Fruit fly (Drosophila melanogaster): ENCODE measurements around the gene Dd.

Dd gene

DNA sequence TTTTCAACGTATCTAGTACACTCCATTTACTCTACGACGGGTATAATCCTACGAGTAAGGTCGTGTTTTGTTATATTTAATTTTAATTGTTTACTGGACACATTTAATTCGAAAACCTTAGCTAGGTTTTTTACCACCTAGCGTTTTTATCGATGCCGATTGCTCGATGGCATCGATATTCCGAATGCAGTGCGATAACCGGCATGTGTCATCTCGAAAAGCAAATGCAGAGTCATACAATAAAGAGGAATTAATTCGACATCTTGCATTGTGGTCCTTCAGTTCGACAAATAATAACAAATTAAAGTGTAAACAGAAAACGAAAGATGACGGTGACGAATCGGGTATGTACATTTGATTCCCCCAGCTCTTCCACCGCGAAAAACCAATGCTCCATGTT, 8.0 kb downstream of the Dd start, which contains the start of gene Rpt6:
Gene Rpt6 (plus strand): TSS at position 201 of the 400 bp plus-strand sequence.
- TF ChIP-seq pan (optimal IDR thresholded peaks at IDR 0.05) (no peak), Dll (optimal IDR thresholded peaks at IDR 0.05) (no peak), CG8478 (optimal IDR thresholded peaks at IDR 0.05) (no peak), EcR (GFP tag; optimal IDR thresholded peaks at IDR 0.05) (no peak), usp (GFP tag; optimal IDR thresholded peaks at IDR 0.05) (no peak), psq (optimal IDR thresholded peaks at IDR 0.05) (no peak)

DNA sequence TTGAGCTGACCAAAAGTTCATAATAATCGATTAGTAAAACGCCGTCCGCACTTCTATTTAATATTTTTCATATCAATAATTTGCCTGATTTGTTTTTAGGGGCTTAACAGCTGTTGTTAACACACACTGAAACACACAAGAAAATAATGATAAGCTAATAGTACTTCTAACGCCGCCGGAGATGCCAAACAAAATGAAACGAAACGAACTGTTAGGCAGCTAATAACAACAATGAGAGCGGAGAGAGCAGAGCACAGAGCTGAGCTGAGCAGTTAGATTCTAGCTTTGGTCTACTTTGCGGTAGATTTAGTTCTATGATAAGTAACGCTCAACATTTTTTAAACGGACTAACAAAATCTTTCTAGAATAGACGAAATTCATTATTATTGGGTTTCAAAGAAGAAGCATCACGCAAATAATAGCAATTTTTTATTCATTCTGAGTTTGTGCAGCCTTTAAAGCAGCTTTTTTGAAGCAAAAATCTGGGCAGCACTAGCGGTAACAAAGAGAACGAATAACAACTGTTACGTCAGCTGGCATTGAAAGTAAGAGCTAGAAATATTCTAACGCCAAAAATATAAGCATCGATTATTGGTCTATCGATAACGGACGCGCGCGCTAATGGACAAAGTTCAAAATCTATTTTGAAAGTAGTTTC, 17.2 kb downstream of the Dd start, which contains the start of gene Abca3:
Gene Abca3 (minus strand): TSS at position 181 of the 658 bp plus-strand sequence.
- TF ChIP-seq EcR (GFP tag; optimal IDR thresholded peaks at IDR 0.05), result no peak
- no peak for TF ChIP-seq psq (optimal IDR thresholded peaks at IDR 0.05)
- no peak for TF ChIP-seq CG8478 (optimal IDR thresholded peaks at IDR 0.05)
- TF ChIP-seq usp (GFP tag; optimal IDR thresholded peaks at IDR 0.05), result no peak
- no peak for TF ChIP-seq Dll (optimal IDR thresholded peaks at IDR 0.05)
- TF ChIP-seq pan (optimal IDR thresholded peaks at IDR 0.05), result no peak

DNA sequence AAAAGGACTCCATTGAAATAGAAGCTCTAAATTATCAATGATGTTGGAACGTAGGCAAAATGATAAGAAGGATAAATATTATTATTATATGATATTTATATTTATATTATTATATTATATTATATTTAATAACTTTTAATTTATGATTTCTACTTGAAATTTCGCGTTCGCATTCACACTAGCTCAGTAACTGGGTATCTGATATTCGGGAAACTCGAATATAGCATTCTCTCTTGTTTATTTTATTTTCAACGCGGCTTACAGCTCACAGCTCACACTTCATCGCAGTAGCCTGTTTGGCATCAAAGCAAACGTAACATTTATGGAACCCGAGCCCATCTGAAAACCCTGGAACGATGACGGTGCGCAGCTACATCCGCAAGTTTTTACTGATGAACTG, 38.8 kb downstream of the Dd start, which contains the start of gene CG1494:
Gene CG1494 (plus strand): TSS at position 301 of the 400 bp plus-strand sequence.
- TF ChIP-seq usp (GFP tag; optimal IDR thresholded peaks at IDR 0.05), result no peak

DNA sequence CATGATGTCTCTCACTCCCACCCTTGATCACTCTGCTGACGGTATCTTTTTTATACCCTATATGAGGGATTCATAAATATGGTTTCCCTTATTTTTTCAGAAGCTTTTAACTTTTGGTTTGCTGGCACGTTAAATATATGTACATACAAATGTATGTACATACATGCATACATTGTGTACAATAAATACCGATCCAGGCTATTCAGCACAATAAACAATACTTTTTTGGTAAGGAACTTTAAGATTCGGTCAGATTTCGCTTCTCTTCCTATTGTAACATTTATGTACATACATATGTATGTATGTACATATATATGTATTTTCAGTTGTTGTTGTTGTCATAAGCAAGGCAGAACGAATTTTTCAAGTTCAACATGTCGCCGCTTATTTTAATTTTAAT, 41.8 kb downstream of the Dd start:
- TF ChIP-seq CG8478 (optimal IDR thresholded peaks at IDR 0.05), result no peak
- TF ChIP-seq Dll (optimal IDR thresholded peaks at IDR 0.05), result no peak
- TF ChIP-seq usp (GFP tag; optimal IDR thresholded peaks at IDR 0.05), result no peak
- TF ChIP-seq EcR (GFP tag; optimal IDR thresholded peaks at IDR 0.05), result no peak
- TF ChIP-seq psq (optimal IDR thresholded peaks at IDR 0.05), result no peak
- no peak for TF ChIP-seq pan (optimal IDR thresholded peaks at IDR 0.05)

DNA sequence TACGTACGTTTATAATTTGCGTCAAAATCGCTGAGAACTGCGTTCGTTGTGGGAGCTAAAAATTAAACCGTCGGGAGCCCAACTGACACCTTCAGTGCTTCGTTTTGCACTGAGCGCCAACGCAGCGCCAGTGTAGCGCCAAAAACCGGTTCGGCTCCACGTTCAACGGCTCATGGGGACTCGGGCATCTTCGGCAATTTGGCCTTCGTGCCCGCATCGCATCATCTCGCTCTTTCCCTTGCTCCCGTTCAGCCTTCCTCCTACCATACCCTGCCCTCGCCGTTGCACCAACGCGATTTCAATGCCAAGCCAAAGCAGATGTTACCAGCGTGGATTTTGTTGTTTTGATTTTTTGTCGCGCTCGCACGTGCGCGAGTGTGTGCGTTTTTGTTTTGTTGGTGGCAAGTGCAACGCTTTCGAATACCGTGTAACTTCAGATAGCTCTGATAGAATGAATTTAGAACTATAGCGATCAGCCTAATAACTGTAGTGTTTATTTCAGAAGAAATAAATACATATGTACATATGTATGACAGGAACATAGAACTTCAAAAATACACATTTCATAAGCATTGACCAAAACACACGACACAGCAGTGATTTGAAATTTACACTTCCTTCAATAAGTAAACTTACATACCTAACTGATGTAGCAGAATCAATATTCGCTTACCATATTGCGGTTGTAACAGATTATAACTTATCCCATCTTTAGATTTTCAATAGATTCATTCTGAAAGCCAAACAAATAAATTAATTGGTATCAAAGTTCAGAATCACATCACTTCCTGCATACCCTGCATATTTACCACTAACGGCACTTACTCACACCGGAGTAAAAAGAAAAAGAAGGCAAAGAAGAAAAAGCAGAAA, 42.5 kb downstream of the Dd start, which contains the start of gene Mnr:
Gene Mnr (minus strand): TSS at position 133 of the 873 bp plus-strand sequence.
- TF ChIP-seq pan (optimal IDR thresholded peaks at IDR 0.05) (peak; percentile 87), CG8478 (optimal IDR thresholded peaks at IDR 0.05) (no peak)

DNA sequence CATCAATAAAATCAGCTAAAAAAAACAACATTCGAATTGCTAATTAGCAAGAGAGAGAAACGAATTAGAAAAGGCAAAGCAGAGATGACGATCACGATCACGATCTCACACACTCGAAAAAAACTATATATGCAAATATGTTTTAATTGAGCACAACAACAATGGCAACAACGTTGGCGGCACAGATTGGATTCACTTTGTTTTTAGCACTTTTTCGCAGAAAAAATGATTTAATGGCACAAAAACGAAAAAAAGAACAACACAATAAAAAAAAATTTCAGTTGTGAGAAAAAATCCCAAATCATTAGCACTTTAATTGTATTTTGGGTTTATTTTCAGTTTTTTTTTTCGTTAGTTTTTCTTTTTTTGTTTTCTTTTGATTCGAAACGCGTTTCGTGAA, 43.2 kb downstream of the Dd start:
- TF ChIP-seq usp (GFP tag; optimal IDR thresholded peaks at IDR 0.05) (no peak), EcR (GFP tag; optimal IDR thresholded peaks at IDR 0.05) (no peak), pan (optimal IDR thresholded peaks at IDR 0.05) (no peak), CG8478 (optimal IDR thresholded peaks at IDR 0.05) (no peak), Dll (optimal IDR thresholded peaks at IDR 0.05) (no peak), psq (optimal IDR thresholded peaks at IDR 0.05) (no peak)

DNA sequence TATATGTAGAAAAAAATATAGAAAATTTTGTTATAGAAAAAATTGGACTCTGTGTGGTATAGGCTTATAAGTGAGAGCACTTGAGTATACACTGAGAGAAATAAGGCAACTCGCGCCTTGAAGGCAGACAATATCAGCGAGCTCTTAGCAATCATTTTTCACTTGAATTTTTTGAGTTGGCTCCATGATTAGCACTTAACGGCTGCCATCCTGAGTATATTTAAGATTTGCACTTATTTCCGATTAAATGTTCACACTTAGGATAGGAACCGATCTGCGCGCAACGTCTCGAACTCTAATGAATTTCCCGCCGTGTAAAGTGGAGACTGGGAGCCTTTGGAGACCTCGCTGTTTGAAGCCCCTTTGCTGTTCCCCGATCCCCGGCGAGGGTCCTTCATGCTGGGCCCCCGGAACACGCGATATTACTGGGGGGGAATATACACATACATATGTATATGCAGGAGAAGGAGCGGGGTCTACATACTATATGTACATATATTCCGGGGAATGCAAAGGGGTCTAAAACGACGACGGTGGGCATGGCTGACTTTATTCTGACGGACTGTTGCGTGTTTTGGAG, 44.4 kb downstream of the Dd start:
- TF ChIP-seq usp (GFP tag; optimal IDR thresholded peaks at IDR 0.05), result no peak
- no peak for TF ChIP-seq EcR (GFP tag; optimal IDR thresholded peaks at IDR 0.05)
- no peak for TF ChIP-seq psq (optimal IDR thresholded peaks at IDR 0.05)
- TF ChIP-seq pan (optimal IDR thresholded peaks at IDR 0.05), result no peak
- TF ChIP-seq Dll (optimal IDR thresholded peaks at IDR 0.05), result no peak
- no peak for TF ChIP-seq CG8478 (optimal IDR thresholded peaks at IDR 0.05)

DNA sequence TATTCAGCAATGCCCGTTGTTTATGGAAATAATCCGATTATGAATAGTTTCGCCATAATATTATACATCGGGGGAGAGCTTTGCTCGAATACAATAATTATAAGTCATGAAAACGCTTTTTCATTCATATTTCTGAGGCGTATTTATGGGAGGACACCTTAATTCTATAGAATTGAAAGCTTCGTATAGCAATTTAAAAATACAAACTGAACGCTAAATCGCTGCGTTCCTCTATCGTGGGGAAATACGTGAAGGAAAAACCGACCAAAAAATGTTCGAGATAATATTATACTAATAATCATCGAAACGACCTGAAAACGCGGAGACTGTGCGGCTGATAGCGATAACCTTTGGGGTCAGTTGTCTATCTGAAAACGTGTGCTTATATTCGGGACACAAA, 47.3 kb downstream of the Dd start:
- no peak for TF ChIP-seq usp (GFP tag; optimal IDR thresholded peaks at IDR 0.05)
- TF ChIP-seq CG8478 (optimal IDR thresholded peaks at IDR 0.05), result no peak
- no peak for TF ChIP-seq pan (optimal IDR thresholded peaks at IDR 0.05)
- TF ChIP-seq Dll (optimal IDR thresholded peaks at IDR 0.05), result no peak
- no peak for TF ChIP-seq psq (optimal IDR thresholded peaks at IDR 0.05)
- no peak for TF ChIP-seq EcR (GFP tag; optimal IDR thresholded peaks at IDR 0.05)
